Worm (Caenorhabditis elegans) whole organism, L2 larva: ENCODE measurements around the gene nhr-59.
A peak's percentile ranks its signal among the peaks of the same experiment; 100 is the strongest.

Experiments used
- C34F6.9 ChIP-seq: fragments of 150-350 bp; optimal IDR thresholded peaks from 2 replicates; lab custom pipeline; 2014; ENCODE audit warnings: missing biosample characterization, missing genetic modification characterization
- R02D3.7 ChIP-seq: fragments of 150-350 bp; optimal IDR thresholded peaks from 2 replicates; lab custom pipeline; 2014; ENCODE audit warnings: missing biosample characterization, missing genetic modification characterization
- Y55F3AM.14 ChIP-seq: fragments of 200-800 bp; sonication (Bioruptor generic); optimal IDR thresholded peaks from 2 replicates; lab custom pipeline; 2018; ENCODE audit warnings: mild to moderate bottlenecking, missing genetic modification characterization, missing compliant biosample characterization
- alr-1 ChIP-seq: fragments of 150-350 bp; optimal IDR thresholded peaks from 2 replicates; lab custom pipeline; 2014; ENCODE audit warnings: missing biosample characterization, missing genetic modification characterization
- ama-1 ChIP-seq: fragments of 150-350 bp; optimal IDR thresholded peaks from 2 replicates; lab custom pipeline; 2018; ENCODE audit warnings: inconsistent platforms
- ceh-16 ChIP-seq: fragments of 150-350 bp; optimal IDR thresholded peaks from 2 replicates; lab custom pipeline; 2014; ENCODE audit warnings: missing biosample characterization, missing genetic modification characterization
- crh-2 ChIP-seq: sonication (generic microtip); optimal IDR thresholded peaks from 2 replicates; lab custom pipeline; 2017; ENCODE audit warnings: missing biosample characterization, missing genetic modification characterization
- elt-1 ChIP-seq: fragments of 150-350 bp; optimal IDR thresholded peaks from 2 replicates; lab custom pipeline; 2014; ENCODE audit warnings: missing biosample characterization, missing genetic modification characterization
- elt-3 ChIP-seq: sonication (generic microtip); optimal IDR thresholded peaks from 2 replicates; lab custom pipeline; 2017; ENCODE audit warnings: missing biosample characterization, missing genetic modification characterization
- fos-1 ChIP-seq: fragments of 150-350 bp; optimal IDR thresholded peaks from 2 replicates; lab custom pipeline; 2014; ENCODE audit warnings: missing biosample characterization, missing genetic modification characterization
- gmeb-1 ChIP-seq: fragments of 150-350 bp; optimal IDR thresholded peaks from 2 replicates; lab custom pipeline; 2014; ENCODE audit warnings: missing biosample characterization, missing genetic modification characterization
- lin-11 ChIP-seq: fragments of 150-350 bp; sonication (generic microtip); optimal IDR thresholded peaks from 2 replicates; lab custom pipeline; 2014; ENCODE audit warnings: missing biosample characterization, missing genetic modification characterization, inconsistent platforms, mixed read lengths
- lin-13 ChIP-seq: fragments of 150-350 bp; optimal IDR thresholded peaks from 2 replicates; lab custom pipeline; 2014; ENCODE audit warnings: missing biosample characterization, missing genetic modification reagents, missing genetic modification characterization
- lsy-2 ChIP-seq, 2 experiments: fragments of 150-350 bp in 1 of 2; sonication (generic microtip) in 1 of 2; optimal IDR thresholded peaks; 2 replicates each; lab custom pipeline; 2014 to 2017; ENCODE audit warnings: missing biosample characterization in 2 of 2, missing genetic modification characterization in 2 of 2
- mab-5 ChIP-seq: fragments of 150-350 bp; optimal IDR thresholded peaks from 2 replicates; lab custom pipeline; 2014; ENCODE audit warnings: missing biosample characterization, missing genetic modification characterization
- mbf-1 ChIP-seq: sonication (generic microtip); optimal IDR thresholded peaks from 2 replicates; lab custom pipeline; 2017; ENCODE audit warnings: missing biosample characterization, missing genetic modification characterization
- mdl-1 ChIP-seq, 2 experiments: fragments of 150-350 bp in 1 of 2; sonication (generic microtip) in 1 of 2; optimal IDR thresholded peaks; 2 replicates each; lab custom pipeline; 2017; ENCODE audit warnings: missing biosample characterization in 2 of 2, missing genetic modification characterization in 2 of 2
- nhr-11 ChIP-seq: fragments of 150-350 bp; optimal IDR thresholded peaks from 2 replicates; lab custom pipeline; 2014; ENCODE audit warnings: missing biosample characterization, missing genetic modification characterization
- nhr-12 ChIP-seq: fragments of 150-350 bp; optimal IDR thresholded peaks from 2 replicates; lab custom pipeline; 2014; ENCODE audit warnings: missing biosample characterization, missing genetic modification characterization
- nhr-129 ChIP-seq: fragments of 150-350 bp; optimal IDR thresholded peaks from 2 replicates; lab custom pipeline; 2014; ENCODE audit warnings: missing biosample characterization, missing genetic modification characterization
- nhr-21 ChIP-seq: fragments of 150-350 bp; optimal IDR thresholded peaks from 2 replicates; lab custom pipeline; 2014; ENCODE audit warnings: missing biosample characterization, missing genetic modification characterization
- nhr-23 ChIP-seq: fragments of 150-350 bp; optimal IDR thresholded peaks from 2 replicates; lab custom pipeline; 2014; ENCODE audit warnings: missing biosample characterization, missing genetic modification reagents, missing genetic modification characterization
- nhr-237 ChIP-seq: fragments of 150-350 bp; optimal IDR thresholded peaks from 2 replicates; lab custom pipeline; 2014; ENCODE audit warnings: missing biosample characterization, missing genetic modification characterization
- nhr-25 ChIP-seq: fragments of 150-350 bp; sonication (generic microtip); optimal IDR thresholded peaks from 3 replicates; lab custom pipeline; 2014; ENCODE audit warnings: missing biosample characterization, missing genetic modification characterization
- nhr-77 ChIP-seq: fragments of 150-350 bp; optimal IDR thresholded peaks from 2 replicates; lab custom pipeline; 2014; ENCODE audit warnings: missing biosample characterization, missing genetic modification characterization
- peb-1 ChIP-seq: fragments of 150-350 bp; optimal IDR thresholded peaks from 2 replicates; lab custom pipeline; 2014; ENCODE audit warnings: missing biosample characterization, missing genetic modification characterization
- sem-4 ChIP-seq: fragments of 150-350 bp; optimal IDR thresholded peaks from 2 replicates; lab custom pipeline; 2014; ENCODE audit warnings: missing biosample characterization, missing genetic modification reagents, missing genetic modification characterization
- skn-1 ChIP-seq: sonication (generic microtip); optimal IDR thresholded peaks from 2 replicates; lab custom pipeline; 2017; ENCODE audit warnings: missing biosample characterization, missing genetic modification characterization
- sma-3 ChIP-seq: sonication (generic microtip); optimal IDR thresholded peaks from 2 replicates; lab custom pipeline; 2016; ENCODE audit warnings: missing genetic modification reagents, missing genetic modification characterization, missing compliant biosample characterization
- sma-9 ChIP-seq, 2 experiments: fragments of 150-350 bp in 1 of 2; sonication (generic microtip) in 1 of 2; optimal IDR thresholded peaks; 2 replicates each; lab custom pipeline; 2014 to 2016; ENCODE audit warnings: missing genetic modification characterization in 2 of 2, mild to moderate bottlenecking in 1 of 2, missing biosample characterization in 1 of 2, missing compliant biosample characterization in 1 of 2, missing genetic modification reagents in 1 of 2, moderate library complexity in 1 of 2
- snpc-4 ChIP-seq: fragments of 150-350 bp; optimal IDR thresholded peaks from 2 replicates; lab custom pipeline; 2014; ENCODE audit warnings: missing biosample characterization, missing genetic modification characterization
- unc-39 ChIP-seq: fragments of 150-350 bp; optimal IDR thresholded peaks from 2 replicates; lab custom pipeline; 2014; ENCODE audit warnings: missing biosample characterization, missing genetic modification characterization
- unc-55 ChIP-seq: fragments of 150-350 bp; sonication (generic microtip); optimal IDR thresholded peaks from 3 replicates; lab custom pipeline; 2014; ENCODE audit warnings: missing biosample characterization, missing genetic modification reagents, missing genetic modification characterization
- unc-62 ChIP-seq: fragments of 150-350 bp; optimal IDR thresholded peaks from 2 replicates; lab custom pipeline; 2014; ENCODE audit warnings: missing biosample characterization, missing genetic modification reagents, missing genetic modification characterization
- zag-1 ChIP-seq: fragments of 150-350 bp; optimal IDR thresholded peaks from 2 replicates; lab custom pipeline; 2014; ENCODE audit warnings: missing biosample characterization, missing genetic modification characterization

The nhr-59 gene

ce11 chrV:2244751-2245150 lies 33.3 kb downstream of the nhr-59 start, which contains the start of gene cyp-33C5 (continued):
- TF ChIP-seq nhr-25 (tag; lab: Kevin White, UChicago) (no peak), ama-1 (lab: Kevin White, UChicago) (no peak), alr-1 (tag; lab: Kevin White, UChicago) (no peak), nhr-21 (tag; lab: Kevin White, UChicago) (no peak), mab-5 (tag; lab: Kevin White, UChicago) (no peak), lin-13 (GFP tag; lab: Kevin White, UChicago) (no peak), unc-55 (GFP tag; lab: Kevin White, UChicago) (peak; percentile 2), nhr-237 (tag; lab: Kevin White, UChicago) (no peak), Y55F3AM.14 (GFP tag; lab: Kevin White, UChicago) (no peak)

DNA sequence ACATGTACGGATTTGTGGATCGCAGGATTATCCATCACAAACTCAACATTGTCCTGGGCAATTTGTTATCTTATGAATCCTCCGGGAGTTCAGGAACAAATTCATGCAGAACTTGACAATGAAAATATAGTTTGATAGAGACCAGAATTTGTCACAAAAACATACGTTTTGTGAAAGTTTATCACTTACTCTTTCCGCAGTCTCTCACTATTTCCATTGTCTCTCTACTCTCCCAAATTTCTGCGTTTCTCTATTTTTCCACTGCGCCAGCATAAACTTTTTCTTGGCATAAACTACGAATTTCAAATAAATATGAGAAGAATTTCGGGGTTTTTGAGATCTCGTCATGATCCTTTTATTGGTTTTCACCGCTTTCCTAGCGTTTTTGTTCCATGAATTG lies 35.4 kb downstream of the nhr-59 start, which contains the start of gene cyp-33C3:
Gene cyp-33C3, plus strand, starts transcription at position 149 of the 400 bp plus-strand sequence.
- TF ChIP-seq skn-1 (tag; lab: Kevin White, UChicago) (no peak), mab-5 (tag; lab: Kevin White, UChicago) (no peak), alr-1 (tag; lab: Kevin White, UChicago) (no peak), sem-4 (tag; lab: Kevin White, UChicago) (no peak), R02D3.7 (tag; lab: Kevin White, UChicago) (no peak), unc-39 (tag; lab: Kevin White, UChicago) (no peak)
- TF ChIP-seq, all 48 proteins: peak for 0

- TF ChIP-seq gmeb-1 (tag; lab: Kevin White, UChicago), result peak; percentile 16
- no peak for TF ChIP-seq elt-3 (tag; lab: Kevin White, UChicago)
- no peak for TF ChIP-seq C34F6.9
- no peak for TF ChIP-seq mdl-1 (tag; optimal IDR thresholded peaks at IDR 0.05; lab: Kevin White, UChicago)
Observed at ce11 chrV:2238012-2238411, 40.1 kb downstream of the nhr-59 start.

DNA sequence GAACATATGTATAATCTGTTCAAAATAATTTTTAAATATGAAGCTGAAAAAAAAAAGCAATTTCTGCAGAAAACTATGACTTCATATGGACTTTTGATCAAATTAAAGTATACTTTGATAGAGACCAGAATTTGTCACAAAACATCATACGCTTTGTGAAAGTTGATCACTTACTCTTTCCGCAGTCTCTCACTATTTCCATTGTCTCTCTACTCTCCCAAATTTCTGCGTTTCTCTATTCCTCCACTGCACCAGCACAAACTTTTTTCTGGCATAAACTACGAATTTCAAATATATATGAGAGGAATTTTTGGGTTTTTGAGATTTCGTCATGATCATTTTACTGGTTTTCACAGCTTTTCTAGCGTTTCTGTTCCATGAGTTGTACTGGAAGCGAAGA lies 42.2 kb downstream of the nhr-59 start, which contains the start of gene cyp-33C4:
Gene cyp-33C4, plus strand, starts transcription at position 293 of the 400 bp plus-strand sequence.
- TF ChIP-seq snpc-4 (tag; lab: Kevin White, UChicago) (no peak), gmeb-1 (tag; lab: Kevin White, UChicago) (peak; percentile 3), fos-1 (peak; percentile 31), nhr-237 (tag; lab: Kevin White, UChicago) (no peak), unc-55 (GFP tag; lab: Kevin White, UChicago) (peak; percentile 34), mdl-1 (tag; optimal IDR thresholded peaks at IDR 0.05; lab: Kevin White, UChicago) (no peak), elt-3 (tag; lab: Kevin White, UChicago) (no peak), ama-1 (lab: Kevin White, UChicago) (no peak), nhr-129 (tag; lab: Kevin White, UChicago) (peak; percentile 7), lin-11 (no peak), nhr-11 (tag; lab: Kevin White, UChicago) (no peak), crh-2 (tag; lab: Kevin White, UChicago) (no peak), nhr-25 (tag; lab: Kevin White, UChicago) (no peak), sma-3 (no peak), C34F6.9 (peak; percentile 28), unc-62 (no peak), sma-9 (GFP tag; optimal IDR thresholded peaks at IDR 0.05; lab: Kevin White, UChicago) (peak; percentile 32), sma-9 (tag; optimal IDR thresholded peaks at IDR 0.05; lab: Kevin White, UChicago) (no peak), mbf-1 (tag; lab: Kevin White, UChicago) (no peak), lsy-2 (tag; optimal IDR thresholded peaks at IDR 0.05; lab: Kevin White, UChicago) (no peak)

- TF ChIP-seq nhr-25 (tag; lab: Kevin White, UChicago), result no peak
- TF ChIP-seq zag-1, result no peak
- no peak for TF ChIP-seq nhr-11 (tag; lab: Kevin White, UChicago)
- TF ChIP-seq lsy-2 (tag; optimal IDR thresholded peaks at IDR 0.05; lab: Kevin White, UChicago), result no peak
- TF ChIP-seq lin-11, result no peak
- no peak for TF ChIP-seq alr-1 (tag; lab: Kevin White, UChicago)
- no peak for TF ChIP-seq nhr-23
- TF ChIP-seq nhr-77, result no peak
- TF ChIP-seq peb-1 (tag; lab: Kevin White, UChicago), result no peak
- no peak for TF ChIP-seq gmeb-1 (tag; lab: Kevin White, UChicago)
- TF ChIP-seq C34F6.9, result no peak
- TF ChIP-seq nhr-12 (tag; lab: Kevin White, UChicago), result no peak
- no peak for TF ChIP-seq ceh-16
- no peak for TF ChIP-seq elt-1 (tag; lab: Kevin White, UChicago)
Observed at ce11 chrV:2233177-2233576, 44.9 kb downstream of the nhr-59 start, which contains the start of gene nhr-96. TSS of gene nhr-96 (plus strand) at chrV:2233477.
